Fruit fly (Drosophila melanogaster) whole organism, embryonic: ENCODE data around the gene CG5390.

Experiments used
- Ada2b ChIP-seq: fragments of 200-800 bp; sonication (Bioruptor generic); IDR thresholded peaks from 2 replicates; pipeline ENCODE4 v1.3.6; 2022; ENCODE audit warnings: missing biosample characterization, missing genetic modification characterization
- B-H2 ChIP-seq: fragments of 200-800 bp; sonication (Bioruptor generic); optimal IDR thresholded peaks from 2 replicates; lab custom pipeline; 2018; ENCODE audit warnings: missing biosample characterization, mild to moderate bottlenecking, missing genetic modification characterization
- BEAF-32 ChIP-seq: fragments of 200-800 bp; sonication (Bioruptor generic); optimal IDR thresholded peaks from 3 replicates; lab custom pipeline; 2017; ENCODE audit warnings: missing biosample characterization, missing genetic modification characterization, mild to moderate bottlenecking, moderate library complexity, missing genetic modification reagents
- Bteb2 ChIP-seq: fragments of 200-800 bp; sonication (Bioruptor generic); optimal IDR thresholded peaks from 2 replicates; lab custom pipeline; 2016; ENCODE audit warnings: missing biosample characterization, missing genetic modification characterization
- CG12236 ChIP-seq: fragments of 200-800 bp; sonication (Bioruptor generic); optimal IDR thresholded peaks from 2 replicates; lab custom pipeline; 2016; ENCODE audit warnings: missing biosample characterization, missing genetic modification characterization
- CG12744 ChIP-seq: fragments of 200-800 bp; sonication (Bioruptor generic); optimal IDR thresholded peaks from 2 replicates; lab custom pipeline; 2016; ENCODE audit warnings: missing biosample characterization, missing genetic modification characterization
- CG12769 ChIP-seq: fragments of 200-800 bp; sonication (Bioruptor generic); optimal IDR thresholded peaks from 2 replicates; lab custom pipeline; 2019; ENCODE audit warnings: missing biosample characterization, mild to moderate bottlenecking, missing genetic modification characterization, moderate library complexity
- CG13287 ChIP-seq: fragments of 200-800 bp; sonication (Bioruptor generic); IDR thresholded peaks from 2 replicates; pipeline ENCODE4 v1.3.6; 2022; ENCODE audit warnings: missing biosample characterization, missing genetic modification characterization; ENCODE audit not compliant: partially characterized antibody
- CG14860 ChIP-seq: fragments of 200-800 bp; sonication (Bioruptor generic); IDR thresholded peaks from 3 replicates; pipeline ENCODE4 v1.3.6; 2022; ENCODE audit warnings: missing biosample characterization, missing genetic modification characterization; ENCODE audit not compliant: partially characterized antibody
- CG15696 ChIP-seq: fragments of 200-800 bp; sonication (Bioruptor generic); optimal IDR thresholded peaks from 2 replicates; lab custom pipeline; 2019; ENCODE audit warnings: missing biosample characterization, mild to moderate bottlenecking, missing genetic modification characterization, moderate library complexity
- CG16815 ChIP-seq: fragments of 200-800 bp; sonication (Bioruptor generic); optimal IDR thresholded peaks from 3 replicates; lab custom pipeline; 2017; ENCODE audit warnings: missing biosample characterization, mild to moderate bottlenecking, missing genetic modification characterization
- CG17802 ChIP-seq: fragments of 200-800 bp; sonication (Bioruptor generic); optimal IDR thresholded peaks from 2 replicates; lab custom pipeline; 2018; ENCODE audit warnings: missing biosample characterization, mild to moderate bottlenecking, missing genetic modification characterization, moderate library complexity
- CG2120 ChIP-seq: fragments of 200-800 bp; sonication (Bioruptor generic); optimal IDR thresholded peaks from 3 replicates; lab custom pipeline; 2016; ENCODE audit warnings: missing biosample characterization, missing genetic modification characterization
- CG32772 ChIP-seq: fragments of 200-800 bp; sonication (Bioruptor generic); IDR thresholded peaks from 2 replicates; pipeline ENCODE4 v1.3.6; 2022; ENCODE audit warnings: missing biosample characterization, missing genetic modification characterization
- CG33213 ChIP-seq: fragments of 200-800 bp; sonication (Bioruptor generic); optimal IDR thresholded peaks from 3 replicates; lab custom pipeline; 2016; ENCODE audit warnings: missing biosample characterization, missing genetic modification characterization
- CG3838 ChIP-seq: fragments of 200-800 bp; sonication (Bioruptor generic); optimal IDR thresholded peaks from 3 replicates; lab custom pipeline; 2016; ENCODE audit warnings: missing biosample characterization, missing genetic modification characterization
- CG4424 ChIP-seq: fragments of 200-800 bp; sonication (Bioruptor generic); optimal IDR thresholded peaks from 3 replicates; lab custom pipeline; 2016; ENCODE audit warnings: missing biosample characterization, missing genetic modification characterization
- CG6791 ChIP-seq: fragments of 200-800 bp; sonication (Bioruptor generic); IDR thresholded peaks from 3 replicates; pipeline ENCODE4 v1.3.6; 2022; ENCODE audit warnings: missing biosample characterization, missing genetic modification characterization; ENCODE audit not compliant: partially characterized antibody
- CG8388 ChIP-seq: fragments of 200-800 bp; sonication (Bioruptor generic); optimal IDR thresholded peaks from 2 replicates; lab custom pipeline; 2019; ENCODE audit warnings: missing biosample characterization, mild to moderate bottlenecking, missing genetic modification characterization, moderate library complexity
- CG9437 ChIP-seq: fragments of 200-800 bp; sonication (Bioruptor generic); optimal IDR thresholded peaks from 2 replicates; lab custom pipeline; 2018; ENCODE audit warnings: missing biosample characterization, mild to moderate bottlenecking, missing genetic modification characterization
- Chrac-16 ChIP-seq: fragments of 200-800 bp; sonication (Bioruptor generic); optimal IDR thresholded peaks from 3 replicates; lab custom pipeline; 2016; ENCODE audit warnings: missing biosample characterization, missing genetic modification characterization
- Dad ChIP-seq: fragments of 200-800 bp; sonication (Bioruptor generic); optimal IDR thresholded peaks from 3 replicates; lab custom pipeline; 2016; ENCODE audit warnings: missing biosample characterization, missing genetic modification characterization
- Dll ChIP-seq: fragments of 200-800 bp; sonication (Bioruptor generic); IDR thresholded peaks from 4 replicates; pipeline ENCODE4 v1.3.6; 2022; ENCODE audit warnings: missing biosample characterization, missing genetic modification characterization; ENCODE audit not compliant: partially characterized antibody
- Dref ChIP-seq: fragments of 200-800 bp; sonication (Bioruptor generic); IDR thresholded peaks from 2 replicates; pipeline ENCODE4 v1.3.6; 2022; ENCODE audit warnings: missing biosample characterization, missing genetic modification characterization
- Hr39 ChIP-seq: fragments of >200 bp; optimal IDR thresholded peaks from 2 replicates; lab custom pipeline; 2017
- Hr78 ChIP-seq, 2 experiments: fragments of 200-800 bp in 1 of 2; fragments of >200 bp in 1 of 2; sonication (Bioruptor generic) in 1 of 2; optimal IDR thresholded peaks; 2 replicates each; lab custom pipeline; 2017 to 2019; ENCODE audit warnings: missing biosample characterization in 2 of 2, missing genetic modification characterization in 2 of 2, mild to moderate bottlenecking in 1 of 2, moderate library complexity in 1 of 2
- Lim3 ChIP-seq: fragments of 200-800 bp; sonication (Bioruptor generic); IDR thresholded peaks from 2 replicates; pipeline ENCODE4 v1.3.6; 2022; ENCODE audit warnings: missing biosample characterization, missing genetic modification characterization
- MESR4 ChIP-seq: fragments of 200-800 bp; sonication (Bioruptor generic); optimal IDR thresholded peaks from 2 replicates; lab custom pipeline; 2018; ENCODE audit warnings: missing biosample characterization, mild to moderate bottlenecking, missing genetic modification characterization, moderate library complexity
- MTF-1 ChIP-seq: fragments of 200-800 bp; sonication (Bioruptor generic); optimal IDR thresholded peaks from 2 replicates; lab custom pipeline; 2018; ENCODE audit warnings: missing biosample characterization, mild to moderate bottlenecking, missing genetic modification characterization, borderline replicate concordance
- NFAT ChIP-seq: fragments of 200-800 bp; sonication (Bioruptor generic); IDR thresholded peaks from 2 replicates; pipeline ENCODE4 v1.3.6; 2022; ENCODE audit warnings: missing biosample characterization, missing genetic modification characterization
- Opbp ChIP-seq: fragments of 200-800 bp; sonication (Bioruptor generic); IDR thresholded peaks from 3 replicates; pipeline ENCODE4 v1.3.6; 2022; ENCODE audit warnings: missing biosample characterization, missing genetic modification characterization; ENCODE audit not compliant: partially characterized antibody
- Scr ChIP-seq: fragments of 200-800 bp; sonication (Bioruptor generic); IDR thresholded peaks from 2 replicates; pipeline ENCODE4 v1.3.6; 2022; ENCODE audit warnings: missing biosample characterization, missing genetic modification characterization; ENCODE audit not compliant: partially characterized antibody
- Sin3A ChIP-seq: fragments of >200 bp; optimal IDR thresholded peaks from 2 replicates; lab custom pipeline; 2018
- Tbp ChIP-seq: fragments of >200 bp; optimal IDR thresholded peaks from 2 replicates; lab custom pipeline; 2018; ENCODE audit warnings: missing biosample characterization, missing genetic modification characterization
- ab ChIP-seq: fragments of 200-800 bp; sonication (Bioruptor generic); optimal IDR thresholded peaks from 2 replicates; lab custom pipeline; 2016; ENCODE audit warnings: missing biosample characterization, missing genetic modification characterization
- ato ChIP-seq: fragments of 200-800 bp; sonication (Bioruptor generic); IDR thresholded peaks from 2 replicates; pipeline ENCODE4 v1.3.6; 2022; ENCODE audit warnings: missing biosample characterization, missing genetic modification characterization; ENCODE audit not compliant: partially characterized antibody
- cato ChIP-seq: fragments of 200-800 bp; sonication (Bioruptor generic); optimal IDR thresholded peaks from 2 replicates; lab custom pipeline; 2016; ENCODE audit warnings: missing biosample characterization, missing genetic modification characterization, borderline replicate concordance
- chm ChIP-seq: fragments of 200-800 bp; sonication (Bioruptor generic); IDR thresholded peaks from 2 replicates; pipeline ENCODE4 v1.3.6; 2022; ENCODE audit warnings: missing biosample characterization, missing genetic modification characterization
- gfzf ChIP-seq: fragments of 200-800 bp; sonication (Bioruptor generic); optimal IDR thresholded peaks from 2 replicates; lab custom pipeline; 2016; ENCODE audit warnings: missing biosample characterization, mild to moderate bottlenecking, missing genetic modification characterization, moderate library complexity
- gsb ChIP-seq: fragments of 200-800 bp; sonication (Bioruptor generic); IDR thresholded peaks from 2 replicates; pipeline ENCODE4 v1.3.6; 2022; ENCODE audit warnings: missing biosample characterization, missing genetic modification characterization
- lola ChIP-seq, 3 experiments: fragments of >200 bp in 2 of 3; fragments of 200-800 bp in 1 of 3; sonication (Bioruptor generic) in 1 of 3; optimal IDR thresholded peaks; 2 replicates each; lab custom pipeline; 2017 to 2019; ENCODE audit warnings: missing biosample characterization in 3 of 3, missing genetic modification characterization in 3 of 3, mild to moderate bottlenecking in 1 of 3, moderate library complexity in 1 of 3
- nerfin-2 ChIP-seq: fragments of 200-800 bp; sonication (Bioruptor generic); IDR thresholded peaks from 2 replicates; pipeline ENCODE4 v1.3.6; 2022; ENCODE audit warnings: missing biosample characterization, missing genetic modification characterization; ENCODE audit not compliant: partially characterized antibody
- p53 ChIP-seq: fragments of 200-800 bp; sonication (Bioruptor generic); optimal IDR thresholded peaks from 2 replicates; lab custom pipeline; 2016; ENCODE audit warnings: missing biosample characterization, missing genetic modification characterization
- pnt ChIP-seq: fragments of 200-800 bp; sonication (Bioruptor generic); optimal IDR thresholded peaks from 3 replicates; lab custom pipeline; 2016; ENCODE audit warnings: missing biosample characterization, missing genetic modification characterization
- pzg ChIP-seq: fragments of 200-800 bp; sonication (Bioruptor generic); optimal IDR thresholded peaks from 3 replicates; lab custom pipeline; 2018; ENCODE audit warnings: missing biosample characterization, mild to moderate bottlenecking, missing genetic modification characterization, moderate library complexity
- row ChIP-seq: fragments of 200-800 bp; sonication (Bioruptor generic); IDR thresholded peaks from 3 replicates; pipeline ENCODE4 v1.3.6; 2022; ENCODE audit warnings: missing biosample characterization, missing genetic modification characterization
- stc ChIP-seq: fragments of 200-800 bp; sonication (Bioruptor generic); IDR thresholded peaks from 2 replicates; pipeline ENCODE4 v1.3.6; 2022; ENCODE audit warnings: missing biosample characterization, missing genetic modification characterization
- trh ChIP-seq: fragments of 200-800 bp; sonication (Bioruptor generic); optimal IDR thresholded peaks from 2 replicates; lab custom pipeline; 2016; ENCODE audit warnings: missing biosample characterization, missing genetic modification characterization
- wdn ChIP-seq: fragments of 200-800 bp; sonication (Bioruptor generic); IDR thresholded peaks from 2 replicates; pipeline ENCODE4 v1.3.6; 2022; ENCODE audit warnings: missing biosample characterization, missing genetic modification characterization
- zf30C ChIP-seq: fragments of 200-800 bp; sonication (Bioruptor generic); optimal IDR thresholded peaks from 3 replicates; lab custom pipeline; 2018; ENCODE audit warnings: missing biosample characterization, mild to moderate bottlenecking, missing genetic modification characterization

The CG5390 gene

dm6 chr2L:10344029-10344606, 37.7 kb upstream of the CG5390 start, which contains the start of gene Frmd5:
Gene Frmd5 (plus strand): TSS chr2L:10344442.
- peak; percentile 5 for TF ChIP-seq CG8388 (GFP tag; lab: Kevin White, UChicago)
- no peak for TF ChIP-seq Sin3A (lab: Kevin White, UChicago)
- TF ChIP-seq zf30C (GFP tag; lab: Kevin White, UChicago): no peak
- TF ChIP-seq Dll: peak; percentile 66; the same call in 2 of the 4 replicates
- no peak for TF ChIP-seq MTF-1 (GFP tag; lab: Kevin White, UChicago)
- TF ChIP-seq pzg (GFP tag; lab: Kevin White, UChicago): peak; percentile 22
- no peak for TF ChIP-seq Hr78 (GFP tag; optimal IDR thresholded peaks at IDR 0.05; lab: Kevin White, UChicago)
- no peak for TF ChIP-seq CG16815 (GFP tag; lab: Kevin White, UChicago)
- TF ChIP-seq B-H2 (GFP tag; lab: Kevin White, UChicago): no peak
- no peak for TF ChIP-seq lola (GFP tag; optimal IDR thresholded peaks at IDR 0.05; lab: Kevin White, UChicago)
- TF ChIP-seq Dref: peak; percentile 34
- peak; percentile 6 for TF ChIP-seq MESR4 (GFP tag; lab: Kevin White, UChicago)
- no peak for TF ChIP-seq CG15696 (tag; lab: Kevin White, UChicago)
- no peak for TF ChIP-seq Bteb2
- no peak for TF ChIP-seq Lim3
- TF ChIP-seq Hr39: no peak
- peak; percentile 55; the same call in 2 of the 3 replicates for TF ChIP-seq CG6791 (GFP tag; lab: Robert Waterston, UW)
- TF ChIP-seq CG12744 (GFP tag; lab: Kevin White, UChicago): no peak
- no peak for TF ChIP-seq wdn (GFP tag; lab: Robert Waterston, UW)
- TF ChIP-seq chm (GFP tag; lab: Robert Waterston, UW): no peak
- TF ChIP-seq gfzf: peak; percentile 46
- TF ChIP-seq ab (GFP tag; lab: Kevin White, UChicago): no peak
- no peak for TF ChIP-seq CG4424 (GFP tag; lab: Kevin White, UChicago)
- TF ChIP-seq CG9437 (GFP tag; lab: Kevin White, UChicago): no peak
- no peak for TF ChIP-seq CG2120 (GFP tag; lab: Kevin White, UChicago)
- peak; percentile 65 for TF ChIP-seq CG14860 (GFP tag; lab: Robert Waterston, UW)
- TF ChIP-seq Dad (GFP tag; lab: Kevin White, UChicago): no peak
- TF ChIP-seq pnt (GFP tag; lab: Kevin White, UChicago): no peak
- peak; percentile 54 for TF ChIP-seq Scr
- no peak for TF ChIP-seq row
- no peak for TF ChIP-seq Chrac-16 (GFP tag; lab: Kevin White, UChicago)
- TF ChIP-seq CG17802 (tag; lab: Kevin White, UChicago): no peak
- no peak for TF ChIP-seq CG3838 (GFP tag; lab: Kevin White, UChicago)
- TF ChIP-seq NFAT: no peak
- TF ChIP-seq nerfin-2 (GFP tag; lab: Robert Waterston, UW): peak; percentile 50; the same call in 1 of the 2 replicates
- no peak for TF ChIP-seq trh
- TF ChIP-seq CG33213: no peak
- peak; percentile 67; the same call in 2 of the 3 replicates for TF ChIP-seq Opbp (GFP tag; lab: Robert Waterston, UW)
- peak; percentile 21 for TF ChIP-seq BEAF-32
- TF ChIP-seq gsb: no peak
- no peak for TF ChIP-seq CG12236
- TF ChIP-seq CG32772 (GFP tag; lab: Robert Waterston, UW): no peak
- TF ChIP-seq CG13287 (GFP tag; lab: Robert Waterston, UW): peak; percentile 62
- TF ChIP-seq CG12769: no peak
- TF ChIP-seq ato (GFP tag; lab: Robert Waterston, UW): 0 out of 2 replicates have a peak, but pooled peaks have one; percentile 29
- no peak for TF ChIP-seq Ada2b (GFP tag; lab: Robert Waterston, UW)
- no peak for TF ChIP-seq cato
- no peak for TF ChIP-seq stc (GFP tag; lab: Robert Waterston, UW)
- no peak for TF ChIP-seq p53 (GFP tag; lab: Kevin White, UChicago)
- TF ChIP-seq Tbp (GFP tag; lab: Kevin White, UChicago): no peak
